Fruit fly (Drosophila melanogaster) whole organism, wandering third instar larva: Measurements from ENCODE around the gene dor.

ENCODE experiments used
- Dfd ChIP-seq: fragments of >200 bp; optimal IDR thresholded peaks from 2 replicates; lab custom pipeline; 2017; ENCODE audit warnings: missing biosample characterization, missing genetic modification characterization
- HLH106 ChIP-seq: fragments of 200-800 bp; optimal IDR thresholded peaks from 3 replicates; lab custom pipeline; 2019; ENCODE audit warnings: missing biosample characterization, mild to moderate bottlenecking, missing genetic modification characterization, moderate library complexity
- Hr78 ChIP-seq: fragments of >200 bp; optimal IDR thresholded peaks from 2 replicates; lab custom pipeline; 2017; ENCODE audit warnings: missing biosample characterization, missing genetic modification characterization
- Jra ChIP-seq: sonication (Bioruptor generic); optimal IDR thresholded peaks from 2 replicates; lab custom pipeline; 2016; ENCODE audit warnings: missing biosample characterization, missing genetic modification characterization
- Mio ChIP-seq: sonication (Bioruptor generic); optimal IDR thresholded peaks from 2 replicates; lab custom pipeline; 2016; ENCODE audit warnings: missing biosample characterization, missing genetic modification characterization
- Rel ChIP-seq, 2 experiments: fragments of 200-800 bp; sonication (Bioruptor generic) in 1 of 2; optimal IDR thresholded peaks; 2 replicates in 1 of 2; 3 replicates in 1 of 2; lab custom pipeline; 2016 to 2019; ENCODE audit warnings: mild to moderate bottlenecking in 2 of 2, missing biosample characterization in 2 of 2, missing genetic modification characterization in 2 of 2, moderate library complexity in 1 of 2
- Sp1 ChIP-seq: fragments of 200-800 bp; sonication (Bioruptor generic); optimal IDR thresholded peaks from 3 replicates; lab custom pipeline; 2019; ENCODE audit warnings: missing biosample characterization, mild to moderate bottlenecking, missing genetic modification characterization, moderate library complexity
- Vsx2 ChIP-seq: fragments of 200-300, 225-300 bp; sonication (Bioruptor generic); optimal IDR thresholded peaks from 2 replicates; lab custom pipeline; 2018; ENCODE audit warnings: missing biosample characterization, missing genetic modification characterization; ENCODE audit not compliant: partially characterized antibody
- br ChIP-seq: fragments of 200-800 bp; sonication (Bioruptor generic); optimal IDR thresholded peaks from 2 replicates; lab custom pipeline; 2016; ENCODE audit warnings: missing biosample characterization, missing genetic modification characterization
- dsf ChIP-seq: sonication (Bioruptor generic); optimal IDR thresholded peaks from 2 replicates; lab custom pipeline; 2016; ENCODE audit warnings: missing biosample characterization, missing genetic modification characterization, borderline replicate concordance
- ey ChIP-seq: fragments of 200-800 bp; sonication (Bioruptor generic); optimal IDR thresholded peaks from 2 replicates; lab custom pipeline; 2016; ENCODE audit warnings: missing biosample characterization, missing genetic modification characterization
- foxo ChIP-seq, 2 experiments: fragments of 200-800 bp; sonication (Bioruptor generic); optimal IDR thresholded peaks; 2 replicates in 1 of 2; 3 replicates in 1 of 2; lab custom pipeline; 2016 to 2017; ENCODE audit warnings: missing biosample characterization in 2 of 2, missing genetic modification characterization in 2 of 2
- fru ChIP-seq: fragments of 200-800 bp; sonication (Bioruptor generic); optimal IDR thresholded peaks from 3 replicates; lab custom pipeline; 2016; ENCODE audit warnings: missing biosample characterization, mild to moderate bottlenecking, missing genetic modification characterization
- psq ChIP-seq: fragments of 200-800 bp; sonication (Bioruptor generic); optimal IDR thresholded peaks from 3 replicates; lab custom pipeline; 2017; ENCODE audit warnings: missing biosample characterization, mild to moderate bottlenecking, missing genetic modification characterization, moderate library complexity
- sage ChIP-seq: fragments of 200-800 bp; sonication (Bioruptor generic); optimal IDR thresholded peaks from 2 replicates; lab custom pipeline; 2016; ENCODE audit warnings: missing biosample characterization, mild to moderate bottlenecking, missing genetic modification characterization
- sv ChIP-seq: fragments of 200-800 bp; sonication (Bioruptor generic); optimal IDR thresholded peaks from 3 replicates; lab custom pipeline; 2016; ENCODE audit warnings: missing biosample characterization, missing genetic modification characterization

The dor gene

DNA sequence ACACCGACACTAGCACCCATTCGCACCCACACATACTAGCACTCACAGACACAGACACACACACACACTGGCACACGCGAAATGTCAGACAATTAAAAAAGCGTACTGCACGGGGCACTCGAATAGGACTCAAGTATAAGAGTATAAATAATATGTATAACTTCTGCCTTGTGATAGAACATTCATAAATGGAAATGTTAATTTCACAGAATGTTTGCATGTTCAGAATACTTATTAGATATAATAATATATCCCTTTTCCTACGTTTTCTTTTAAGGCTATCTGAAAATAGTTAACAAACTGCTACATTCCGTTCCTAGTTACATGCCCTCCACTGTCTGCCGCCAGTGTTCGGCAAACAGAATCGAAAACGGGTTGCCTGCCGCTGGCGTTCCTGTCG lies 41.1 kb downstream of the dor start:
- peak; percentile 32 for TF ChIP-seq HLH106 (tag; lab: Kevin White, UChicago)
- TF ChIP-seq dsf: no peak
- no peak for TF ChIP-seq Hr78 (GFP tag; lab: Kevin White, UChicago)
- TF ChIP-seq fru: peak; percentile 51
- TF ChIP-seq ey (GFP tag; lab: Kevin White, UChicago): no peak
- peak in 1 of 2 experiments; percentile 40 for TF ChIP-seq foxo (GFP tag; optimal IDR thresholded peaks at IDR 0.05; lab: Kevin White, UChicago)
- peak; percentile 3 for TF ChIP-seq Sp1 (GFP tag; lab: Kevin White, UChicago)
- TF ChIP-seq, all 38 proteins: peak for 4

DNA sequence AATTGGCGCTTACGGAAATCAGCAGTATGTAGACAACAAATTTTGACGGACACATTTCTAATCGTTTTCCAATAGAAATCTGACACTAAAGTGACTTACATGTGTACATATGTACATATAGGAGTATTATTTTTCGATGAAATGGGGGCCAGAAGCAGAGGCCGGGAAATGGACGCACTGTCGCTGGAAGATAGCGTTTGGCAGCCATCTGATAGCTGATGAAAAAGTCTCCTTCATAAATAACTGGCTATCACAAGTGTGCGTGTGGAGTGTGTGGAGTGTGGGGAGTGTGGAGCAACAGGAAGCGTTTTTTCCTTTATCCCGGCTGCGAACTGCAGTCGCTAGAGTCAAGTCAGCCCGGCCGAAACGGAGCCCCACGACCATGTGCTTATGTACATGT lies 45.2 kb downstream of the dor start, which contains the start of gene CG3795:
CG3795 (minus strand) TSS at position 101 of the 400 bp plus-strand sequence.
- no peak for TF ChIP-seq sage
- TF ChIP-seq dsf: no peak
- no peak for TF ChIP-seq sv (GFP tag; lab: Kevin White, UChicago)
- TF ChIP-seq Vsx2 (GFP tag; lab: Kevin White, UChicago): no peak
- TF ChIP-seq HLH106 (tag; lab: Kevin White, UChicago): no peak
- TF ChIP-seq Rel (GFP tag; optimal IDR thresholded peaks at IDR 0.05; lab: Kevin White, UChicago): no peak
- TF ChIP-seq Rel (tag; optimal IDR thresholded peaks at IDR 0.05; lab: Kevin White, UChicago): no peak
- TF ChIP-seq psq: no peak
- TF ChIP-seq Mio: no peak
- no peak for TF ChIP-seq br (GFP tag; lab: Kevin White, UChicago)
- no peak for TF ChIP-seq fru
- TF ChIP-seq Sp1 (GFP tag; lab: Kevin White, UChicago): no peak
- TF ChIP-seq foxo (GFP tag; optimal IDR thresholded peaks at IDR 0.05; lab: Kevin White, UChicago): no peak
- no peak for TF ChIP-seq Jra

DNA sequence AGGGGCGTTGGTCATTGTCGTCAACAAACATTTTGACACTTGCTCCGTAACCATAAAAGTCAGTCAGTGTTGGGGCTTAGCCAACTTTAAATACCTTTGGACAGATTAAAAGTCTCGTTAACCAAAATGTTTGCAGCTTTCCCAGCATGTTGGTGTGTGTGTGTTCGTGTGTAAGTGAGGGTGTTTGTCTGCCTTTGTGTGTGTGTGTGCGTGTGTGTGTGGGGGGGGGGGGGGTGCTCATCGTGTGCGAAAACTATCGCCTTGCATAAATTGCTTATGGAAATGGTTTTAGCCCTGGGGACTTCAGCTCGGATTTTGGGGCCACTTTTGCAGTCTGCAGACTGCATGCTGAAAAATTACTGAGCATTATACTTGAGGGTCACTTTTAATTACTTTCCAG lies 50.0 kb downstream of the dor start:
- TF ChIP-seq dsf: no peak
- TF ChIP-seq Dfd: peak; percentile 92
